Worm (Caenorhabditis elegans): ENCODE results near the gene sox-4.

ce11 chrX:3555930-3556329 lies 47.1 kb upstream of the sox-4 start:
- TF ChIP-seq elt-3 (tag; optimal IDR thresholded peaks at IDR 0.05), result no peak
- TF ChIP-seq mab-5 (tag; optimal IDR thresholded peaks at IDR 0.05), result no peak
- TF ChIP-seq lin-11 (tag; optimal IDR thresholded peaks at IDR 0.05), result no peak
- no peak for TF ChIP-seq snpc-4 (tag; optimal IDR thresholded peaks at IDR 0.05)
- no peak for TF ChIP-seq aly-2 (tag; optimal IDR thresholded peaks at IDR 0.05)
- no peak for TF ChIP-seq blmp-1 (tag; optimal IDR thresholded peaks at IDR 0.05; ENCODE audit: insufficient read depth)
- no peak for TF ChIP-seq lin-13 (GFP tag; optimal IDR thresholded peaks at IDR 0.05)

Data from whole organism, L2 larva.